Worm (Caenorhabditis elegans) whole organism, L3 larva: ENCODE measurements around the gene R13A5.10.

Experiments used
- R02D3.7 ChIP-seq: fragments of 150-350 bp; optimal IDR thresholded peaks from 2 replicates; lab custom pipeline; 2014; ENCODE audit warnings: missing biosample characterization, missing genetic modification characterization
- elt-1 ChIP-seq: fragments of 150-350 bp; optimal IDR thresholded peaks from 2 replicates; lab custom pipeline; 2014; ENCODE audit warnings: missing biosample characterization, missing genetic modification characterization
- lin-39 ChIP-seq: fragments of 150-350 bp; optimal IDR thresholded peaks from 2 replicates; lab custom pipeline; 2018; ENCODE audit warnings: missing biosample characterization, missing genetic modification reagents, missing genetic modification characterization
- nfya-1 ChIP-seq: sonication (generic microtip); optimal IDR thresholded peaks from 2 replicates; lab custom pipeline; 2017; ENCODE audit warnings: missing genetic modification characterization, mild to moderate bottlenecking, missing compliant biosample characterization, antibody characterized with exemption, moderate library complexity; ENCODE audit not compliant: insufficient read depth
- nhr-28 ChIP-seq: fragments of 150-350 bp; optimal IDR thresholded peaks from 2 replicates; lab custom pipeline; 2014; ENCODE audit warnings: missing biosample characterization, missing genetic modification characterization
- pqm-1 ChIP-seq: fragments of 150-350 bp; optimal IDR thresholded peaks from 2 replicates; lab custom pipeline; 2017; ENCODE audit warnings: missing biosample characterization, missing genetic modification characterization, inconsistent platforms
- skn-1 ChIP-seq: fragments of 150-350 bp; optimal IDR thresholded peaks from 2 replicates; lab custom pipeline; 2014; ENCODE audit warnings: missing biosample characterization, missing genetic modification characterization
- snpc-4 ChIP-seq: fragments of 150-350 bp; optimal IDR thresholded peaks from 2 replicates; lab custom pipeline; 2014; ENCODE audit warnings: missing biosample characterization, missing genetic modification characterization

ce11 chrIII:7622922-7623321 is 40.1 kb upstream of the R13A5.10 start:
- TF ChIP-seq skn-1 (tag; lab: Kevin White, UChicago): no peak
- no peak for TF ChIP-seq elt-1 (tag; lab: Kevin White, UChicago)
- no peak for TF ChIP-seq snpc-4 (tag; lab: Kevin White, UChicago)
- TF ChIP-seq nhr-28 (tag; lab: Kevin White, UChicago): no peak
- TF ChIP-seq pqm-1: no peak
- TF ChIP-seq R02D3.7 (tag; lab: Kevin White, UChicago): no peak
- TF ChIP-seq lin-39 (tag; lab: Kevin White, UChicago): no peak
- TF ChIP-seq nfya-1 (tag; lab: Kevin White, UChicago): no peak
